Fruit fly (Drosophila melanogaster) Kc167 (cell line): ENCODE data around the gene CG33777.

Experiments
- Myc ChIP-seq: fragments of >200 bp; optimal IDR thresholded peaks from 2 replicates; lab custom pipeline; 2017; ENCODE audit warnings: missing external identifiers
- Sin3A ChIP-seq: fragments of >200 bp; optimal IDR thresholded peaks from 2 replicates; lab custom pipeline; 2018; ENCODE audit warnings: missing external identifiers
- h ChIP-seq: fragments of >200 bp; optimal IDR thresholded peaks from 3 replicates; lab custom pipeline; 2018; ENCODE audit warnings: missing external identifiers
- insv ChIP-seq: fragments of >200 bp; optimal IDR thresholded peaks from 3 replicates; lab custom pipeline; 2018; ENCODE audit warnings: missing external identifiers
- psq ChIP-seq: fragments of >200 bp; optimal IDR thresholded peaks from 2 replicates; lab custom pipeline; 2017; ENCODE audit warnings: missing external identifiers
- ttk ChIP-seq: sonication (Bioruptor generic); optimal IDR thresholded peaks from 2 replicates; lab custom pipeline; 2017; ENCODE audit warnings: missing external identifiers

Gene CG33777

DNA sequence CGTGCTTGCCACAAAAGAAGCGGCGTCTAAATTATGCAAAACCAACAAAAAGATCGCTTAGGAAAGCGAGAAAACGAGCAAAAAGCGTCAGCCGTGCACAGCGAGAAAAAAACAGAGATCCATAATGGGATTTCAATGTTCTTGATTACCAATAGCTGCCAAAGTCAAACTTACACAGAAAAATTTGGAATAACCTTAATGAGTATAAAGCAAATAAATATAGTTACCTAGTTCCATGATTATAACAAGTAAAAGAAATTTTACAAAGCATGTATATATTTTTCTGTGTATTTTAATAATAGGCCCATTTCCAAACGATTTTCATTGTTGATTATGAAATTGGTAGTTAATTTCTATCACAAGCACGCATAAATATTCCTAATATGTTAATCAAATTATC is 21.1 kb downstream of the CG33777 start:
- TF ChIP-seq insv (no peak), h (lab: Kevin White, UChicago) (no peak), psq (lab: Kevin White, UChicago) (no peak)

DNA sequence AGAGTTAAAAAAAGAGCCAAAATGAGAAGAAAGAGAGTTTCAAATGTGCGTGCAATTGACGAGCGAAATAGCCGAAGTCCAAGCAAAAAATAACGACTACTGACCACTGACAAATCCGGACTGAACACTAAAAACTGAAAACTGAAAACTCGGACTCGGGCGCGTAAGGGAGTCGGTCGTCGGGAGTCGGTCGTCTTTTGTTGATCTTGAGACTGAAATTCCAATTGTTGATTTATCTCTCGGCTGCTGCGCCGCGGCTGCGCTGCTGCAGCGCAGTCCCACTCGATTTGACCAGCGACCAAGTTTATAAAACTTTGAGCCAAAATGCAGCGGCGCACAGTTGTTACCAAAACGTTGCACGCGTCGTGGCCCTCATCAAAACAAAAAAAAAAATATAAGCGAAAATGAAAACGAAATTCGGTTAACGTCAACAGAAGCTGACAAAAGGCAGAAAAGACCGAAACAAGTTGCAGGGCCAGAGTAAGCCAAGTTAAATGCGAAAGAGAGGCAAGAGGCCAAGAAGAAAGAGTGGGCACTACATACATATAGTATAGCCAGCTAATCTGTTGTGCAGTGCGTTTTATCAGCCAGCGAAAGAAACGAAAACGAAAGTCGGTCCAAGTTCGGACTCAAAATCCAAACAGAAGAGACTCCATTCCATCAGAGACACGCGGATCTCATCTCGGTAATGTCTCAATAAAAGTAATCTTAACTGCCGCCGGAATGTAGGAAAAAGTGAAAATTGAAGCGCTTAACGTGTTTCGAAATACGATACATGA is 22.0 kb downstream of the CG33777 start, which contains the start of gene CG11353:
Gene CG11353, plus strand, starts transcription at position 330 of the 779 bp plus-strand sequence.
- TF ChIP-seq psq (lab: Kevin White, UChicago): no peak
- TF ChIP-seq ttk (lab: Kevin White, UChicago): no peak
- TF ChIP-seq insv: no peak
- TF ChIP-seq Sin3A (lab: Kevin White, UChicago): no peak
- TF ChIP-seq Myc: no peak
- no peak for TF ChIP-seq h (lab: Kevin White, UChicago)

DNA sequence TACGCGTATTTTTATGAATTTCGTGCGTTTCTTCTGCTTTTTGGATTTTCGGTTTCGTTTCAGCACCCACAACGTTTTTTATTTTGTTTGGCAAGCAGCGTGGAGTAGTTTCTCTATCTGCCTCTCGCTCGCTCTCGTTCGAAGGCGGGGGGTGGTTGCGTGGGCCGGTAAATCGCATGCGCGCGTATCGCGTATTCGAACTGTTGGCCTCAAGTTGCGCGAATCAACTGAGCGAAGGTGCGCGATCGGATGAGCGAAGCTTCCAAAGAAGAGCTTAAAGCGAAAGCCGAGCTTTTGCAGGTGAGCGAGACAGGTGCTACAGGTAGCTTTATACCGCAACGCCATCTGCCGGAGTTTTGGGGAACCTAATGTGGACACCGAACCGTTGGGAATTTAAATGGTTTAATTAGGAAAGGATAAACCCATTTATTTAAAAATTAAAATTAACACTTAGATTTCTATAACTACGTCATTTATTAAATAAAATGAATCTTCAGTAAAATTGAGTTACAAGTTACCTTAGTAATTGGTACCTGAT is 23.0 kb downstream of the CG33777 start, which contains the start of gene Tie:
Gene Tie, minus strand, starts transcription at position 205 of the 538 bp plus-strand sequence.
- TF ChIP-seq h (lab: Kevin White, UChicago) (no peak), Sin3A (lab: Kevin White, UChicago) (no peak), ttk (lab: Kevin White, UChicago) (no peak), insv (no peak), Myc (no peak), psq (lab: Kevin White, UChicago) (no peak)

DNA sequence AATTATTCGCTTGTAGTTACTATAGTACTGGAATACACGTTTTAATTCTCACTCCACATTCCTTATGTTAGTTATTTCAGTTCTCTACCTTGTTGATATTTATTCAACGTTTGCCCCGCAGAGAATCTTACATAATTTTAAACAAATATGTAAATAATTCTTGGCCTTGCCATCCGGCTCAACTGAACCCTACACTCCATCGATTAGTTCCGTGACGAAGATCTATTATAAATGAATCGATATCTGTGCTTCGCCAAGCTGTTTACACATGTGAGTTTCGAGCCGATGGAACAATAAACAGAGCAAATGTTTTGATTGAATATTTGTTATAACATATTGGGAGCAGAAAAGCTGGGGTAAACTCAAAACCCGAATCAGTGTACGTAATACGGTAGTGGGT is 33.2 kb downstream of the CG33777 start:
- TF ChIP-seq h (lab: Kevin White, UChicago): no peak
- TF ChIP-seq psq (lab: Kevin White, UChicago): no peak
- TF ChIP-seq ttk (lab: Kevin White, UChicago): no peak
- TF ChIP-seq Myc: no peak
- no peak for TF ChIP-seq insv
- TF ChIP-seq Sin3A (lab: Kevin White, UChicago): no peak

DNA sequence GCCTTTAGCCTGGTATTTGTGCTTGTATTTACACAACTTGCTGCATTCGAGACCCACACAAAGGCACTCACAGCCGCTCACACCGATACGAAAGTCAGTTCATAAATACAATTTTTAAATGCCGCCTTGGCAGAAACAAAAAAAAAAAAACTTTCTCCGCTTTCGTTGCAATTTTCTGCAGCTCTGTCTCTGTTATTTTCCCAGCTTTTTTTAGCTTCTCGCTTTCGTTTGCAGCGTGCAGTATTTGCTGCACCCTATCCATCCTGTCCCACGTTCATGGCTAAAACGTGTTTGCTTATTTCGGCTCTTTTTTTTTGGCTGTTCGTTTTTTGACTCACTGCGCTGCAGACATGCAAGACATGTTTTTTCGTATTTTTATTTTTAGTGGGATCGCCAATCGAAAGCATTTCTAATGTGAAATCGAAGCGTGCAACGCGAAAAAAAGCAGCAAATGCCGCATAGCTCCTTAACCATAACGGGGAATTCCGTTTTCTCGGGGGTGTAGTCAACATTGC is 35.6 kb downstream of the CG33777 start:
- TF ChIP-seq h (lab: Kevin White, UChicago): no peak
- TF ChIP-seq ttk (lab: Kevin White, UChicago): no peak
- no peak for TF ChIP-seq psq (lab: Kevin White, UChicago)
- TF ChIP-seq Sin3A (lab: Kevin White, UChicago): no peak

DNA sequence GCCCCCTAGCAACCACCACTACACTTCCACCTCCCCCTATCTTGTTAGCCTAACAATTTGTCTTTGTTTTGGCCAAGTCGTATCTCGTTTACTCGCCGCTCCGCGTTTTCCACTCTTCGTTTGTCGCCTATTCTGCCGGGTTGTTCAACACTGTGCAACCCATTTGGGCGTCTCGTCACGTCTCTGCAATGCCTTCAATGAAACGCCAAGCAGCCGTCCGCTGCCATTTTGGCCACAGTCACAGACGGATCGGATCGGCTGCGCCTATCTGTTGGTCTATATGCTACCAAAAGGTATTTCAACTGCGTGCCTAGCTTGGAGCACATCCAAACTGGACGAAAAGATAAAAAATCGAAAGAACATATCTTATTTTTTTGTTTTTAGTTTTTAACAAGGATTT is 38.7 kb downstream of the CG33777 start:
- TF ChIP-seq psq (lab: Kevin White, UChicago) (no peak), Myc (no peak), h (lab: Kevin White, UChicago) (no peak), Sin3A (lab: Kevin White, UChicago) (no peak), insv (no peak), ttk (lab: Kevin White, UChicago) (no peak)

- TF ChIP-seq Myc: no peak
- no peak for TF ChIP-seq insv
- TF ChIP-seq Sin3A (lab: Kevin White, UChicago): no peak
- no peak for TF ChIP-seq ttk (lab: Kevin White, UChicago)
- TF ChIP-seq h (lab: Kevin White, UChicago): no peak
- TF ChIP-seq psq (lab: Kevin White, UChicago): no peak
These were observed 44.7 kb downstream of the CG33777 start for dm6 chr3L:4510317-4510716.

- TF ChIP-seq Myc (no peak), insv (no peak), h (lab: Kevin White, UChicago) (no peak), Sin3A (lab: Kevin White, UChicago) (no peak), psq (lab: Kevin White, UChicago) (no peak), ttk (lab: Kevin White, UChicago) (no peak)
These were observed 46.0 kb downstream of the CG33777 start for dm6 chr3L:4508926-4509457.

DNA sequence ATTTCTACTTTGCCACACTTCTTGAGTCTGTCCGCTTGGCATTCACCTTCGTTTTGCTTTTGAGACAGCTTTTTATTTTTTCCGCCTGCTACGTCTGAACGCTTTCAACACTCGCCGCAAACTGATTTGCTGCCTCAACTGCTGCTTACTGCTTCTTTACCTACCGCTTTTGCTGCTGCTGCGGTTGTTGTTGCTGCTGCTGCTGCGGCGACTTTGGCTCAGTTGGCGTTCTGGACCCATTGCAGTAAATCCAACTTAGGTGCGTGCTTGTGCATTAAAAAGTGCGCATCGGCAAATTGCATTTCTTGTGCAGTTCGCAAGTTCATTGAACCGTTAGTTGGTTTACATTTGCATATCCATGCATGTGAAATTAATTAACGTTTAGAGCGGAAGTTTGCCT is 46.7 kb downstream of the CG33777 start, which contains the start of gene NT1:
Gene NT1, minus strand, starts transcription at position 127 of the 400 bp plus-strand sequence.
- TF ChIP-seq insv: no peak
- TF ChIP-seq Sin3A (lab: Kevin White, UChicago): no peak
- TF ChIP-seq h (lab: Kevin White, UChicago): no peak
- TF ChIP-seq Myc: no peak
- TF ChIP-seq ttk (lab: Kevin White, UChicago): no peak
- TF ChIP-seq psq (lab: Kevin White, UChicago): no peak

DNA sequence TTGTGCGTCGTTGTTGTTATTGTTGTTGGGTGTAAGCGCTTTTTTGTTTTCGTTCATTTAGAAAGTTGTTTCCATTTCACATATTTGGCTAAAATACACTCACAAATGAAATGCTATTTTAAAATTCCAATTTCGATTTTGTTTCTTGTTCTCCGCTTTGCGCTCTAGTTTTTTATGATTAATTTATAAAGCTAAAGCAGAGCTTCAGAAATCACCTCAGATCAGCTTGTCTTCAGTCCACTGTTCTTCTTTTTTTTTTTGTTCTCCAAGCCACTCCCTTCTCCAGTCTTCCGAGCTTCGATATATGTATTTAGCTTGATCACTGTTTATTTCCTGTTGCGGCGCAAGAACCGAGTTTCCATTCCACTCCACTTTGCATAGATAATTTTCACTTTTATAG is 47.2 kb downstream of the CG33777 start:
- TF ChIP-seq insv (no peak), Sin3A (lab: Kevin White, UChicago) (no peak), h (lab: Kevin White, UChicago) (no peak), Myc (no peak), ttk (lab: Kevin White, UChicago) (no peak), psq (lab: Kevin White, UChicago) (no peak)
